Fruit fly (Drosophila melanogaster) whole organism, embryonic: ENCODE data around the gene mu2.

Source experiments
- Antp ChIP-seq: fragments of 200-800 bp; sonication (Bioruptor generic); optimal IDR thresholded peaks from 3 replicates; lab custom pipeline; 2016; ENCODE audit warnings: missing biosample characterization, missing genetic modification characterization
- Bdp1 ChIP-seq: fragments of 200-800 bp; sonication (Bioruptor generic); optimal IDR thresholded peaks from 3 replicates; lab custom pipeline; 2016; ENCODE audit warnings: missing biosample characterization, missing genetic modification characterization
- Bteb2 ChIP-seq: fragments of 200-800 bp; sonication (Bioruptor generic); optimal IDR thresholded peaks from 2 replicates; lab custom pipeline; 2016; ENCODE audit warnings: missing biosample characterization, missing genetic modification characterization
- CG10979 ChIP-seq: fragments of 200-800 bp; sonication (Bioruptor generic); optimal IDR thresholded peaks from 2 replicates; lab custom pipeline; 2018; ENCODE audit warnings: missing biosample characterization, mild to moderate bottlenecking, missing genetic modification characterization, moderate library complexity
- CG11093 ChIP-seq: fragments of 200-800 bp; sonication (Bioruptor generic); IDR thresholded peaks from 3 replicates; pipeline ENCODE4 v1.3.6; 2022; ENCODE audit warnings: missing biosample characterization, missing genetic modification characterization
- CG13296 ChIP-seq: fragments of 200-800 bp; sonication (Bioruptor generic); optimal IDR thresholded peaks from 3 replicates; lab custom pipeline; 2018; ENCODE audit warnings: missing biosample characterization, mild to moderate bottlenecking, missing genetic modification characterization
- CG15696 ChIP-seq: fragments of 200-800 bp; sonication (Bioruptor generic); optimal IDR thresholded peaks from 2 replicates; lab custom pipeline; 2019; ENCODE audit warnings: missing biosample characterization, mild to moderate bottlenecking, missing genetic modification characterization, moderate library complexity
- CG1647 ChIP-seq: fragments of 200-800 bp; sonication (Bioruptor generic); optimal IDR thresholded peaks from 3 replicates; lab custom pipeline; 2016; ENCODE audit warnings: missing biosample characterization, missing genetic modification characterization
- CG2875 ChIP-seq: fragments of 200-800 bp; sonication (Bioruptor generic); optimal IDR thresholded peaks from 2 replicates; lab custom pipeline; 2017; ENCODE audit warnings: missing biosample characterization, mild to moderate bottlenecking, missing genetic modification characterization, missing genetic modification reagents
- CG3281 ChIP-seq: fragments of 200-800 bp; sonication (Bioruptor generic); optimal IDR thresholded peaks from 3 replicates; lab custom pipeline; 2017; ENCODE audit warnings: missing biosample characterization, mild to moderate bottlenecking, missing genetic modification characterization
- CG4282 ChIP-seq: fragments of 200-800 bp; sonication (Bioruptor generic); optimal IDR thresholded peaks from 2 replicates; lab custom pipeline; 2016; ENCODE audit warnings: missing biosample characterization, missing genetic modification characterization
- CG4328 ChIP-seq: fragments of 200-800 bp; sonication (Bioruptor generic); optimal IDR thresholded peaks from 3 replicates; lab custom pipeline; 2017; ENCODE audit warnings: missing biosample characterization, missing genetic modification reagents, missing genetic modification characterization
- CG43689 ChIP-seq: fragments of 200-800 bp; sonication (Bioruptor generic); IDR thresholded peaks from 2 replicates; pipeline ENCODE4 v1.3.6; 2022; ENCODE audit warnings: missing biosample characterization, missing genetic modification characterization
- CG4424 ChIP-seq: fragments of 200-800 bp; sonication (Bioruptor generic); optimal IDR thresholded peaks from 3 replicates; lab custom pipeline; 2016; ENCODE audit warnings: missing biosample characterization, missing genetic modification characterization
- CG6683 ChIP-seq: fragments of 200-800 bp; sonication (Bioruptor generic); optimal IDR thresholded peaks from 2 replicates; lab custom pipeline; 2017; ENCODE audit warnings: missing biosample characterization, mild to moderate bottlenecking, missing genetic modification characterization, missing genetic modification reagents
- CG6765 ChIP-seq: fragments of 200-800 bp; sonication (Bioruptor generic); optimal IDR thresholded peaks from 3 replicates; lab custom pipeline; 2017; ENCODE audit warnings: missing biosample characterization, mild to moderate bottlenecking, missing genetic modification characterization
- CG7357 ChIP-seq: fragments of 200-800 bp; sonication (Bioruptor generic); IDR thresholded peaks from 3 replicates; pipeline ENCODE4 v1.3.6; 2022; ENCODE audit warnings: missing biosample characterization, missing genetic modification characterization
- CG7987 ChIP-seq: fragments of 200-800 bp; sonication (Bioruptor generic); optimal IDR thresholded peaks from 2 replicates; lab custom pipeline; 2018; ENCODE audit warnings: missing biosample characterization, mild to moderate bottlenecking, missing genetic modification characterization, moderate library complexity
- CG8281 ChIP-seq: fragments of 200-800 bp; sonication (Bioruptor generic); optimal IDR thresholded peaks from 2 replicates; lab custom pipeline; 2018; ENCODE audit warnings: missing biosample characterization, mild to moderate bottlenecking, missing genetic modification characterization, moderate library complexity
- CG8290 ChIP-seq, 3 experiments: fragments of 200-800 bp; sonication (Bioruptor generic); optimal IDR thresholded peaks; 2 replicates each; lab custom pipeline; 2016 to 2019; ENCODE audit warnings: missing biosample characterization in 3 of 3, missing genetic modification characterization in 3 of 3, mild to moderate bottlenecking in 2 of 3, moderate library complexity in 1 of 3
- CG9437 ChIP-seq: fragments of 200-800 bp; sonication (Bioruptor generic); optimal IDR thresholded peaks from 2 replicates; lab custom pipeline; 2018; ENCODE audit warnings: missing biosample characterization, mild to moderate bottlenecking, missing genetic modification characterization
- D19A ChIP-seq: fragments of 200-800 bp; optimal IDR thresholded peaks from 3 replicates; lab custom pipeline; 2019; ENCODE audit warnings: missing biosample characterization, mild to moderate bottlenecking, missing genetic modification characterization, moderate library complexity
- Ets65A ChIP-seq: fragments of 200-800 bp; sonication (Bioruptor generic); peaks from one replicate; lab custom pipeline; 2016; ENCODE audit warnings: missing biosample characterization, missing genetic modification characterization
- Jarid2 ChIP-seq: fragments of 200-800 bp; sonication (Bioruptor generic); optimal IDR thresholded peaks from 3 replicates; lab custom pipeline; 2017; ENCODE audit warnings: mild to moderate bottlenecking, missing biosample characterization, missing genetic modification reagents, missing genetic modification characterization
- Lpt ChIP-seq: fragments of >200 bp; optimal IDR thresholded peaks from 2 replicates; lab custom pipeline; 2018; ENCODE audit warnings: missing biosample characterization, missing genetic modification characterization
- MTF-1 ChIP-seq: fragments of 200-800 bp; sonication (Bioruptor generic); optimal IDR thresholded peaks from 2 replicates; lab custom pipeline; 2018; ENCODE audit warnings: missing biosample characterization, mild to moderate bottlenecking, missing genetic modification characterization, borderline replicate concordance
- Med ChIP-seq: fragments of 200-800 bp; sonication (Bioruptor generic); peaks from one replicate; lab custom pipeline; 2016; ENCODE audit warnings: missing biosample characterization, missing genetic modification characterization, mild to moderate bottlenecking, inconsistent platforms, moderate library complexity
- Mrtf ChIP-seq: fragments of 200-800 bp; sonication (Bioruptor generic); IDR thresholded peaks from 3 replicates; pipeline ENCODE4 v1.3.6; 2022; ENCODE audit warnings: missing biosample characterization, missing genetic modification characterization
- Nf-YC ChIP-seq: fragments of 200-800 bp; optimal IDR thresholded peaks from 3 replicates; lab custom pipeline; 2019; ENCODE audit warnings: missing biosample characterization, mild to moderate bottlenecking, missing genetic modification characterization, moderate library complexity
- Rfx ChIP-seq: fragments of 200-800 bp; sonication (Bioruptor generic); IDR thresholded peaks from 2 replicates; pipeline ENCODE4 v1.3.6; 2022; ENCODE audit warnings: missing biosample characterization, missing genetic modification characterization
- Taf1 ChIP-seq: fragments of 200-800 bp; sonication (Bioruptor generic); IDR thresholded peaks from 2 replicates; pipeline ENCODE4 v1.3.6; 2022; ENCODE audit warnings: missing biosample characterization, missing genetic modification characterization
- abd-A ChIP-seq: fragments of 200-800 bp; sonication (Bioruptor generic); optimal IDR thresholded peaks from 3 replicates; lab custom pipeline; 2019; ENCODE audit warnings: missing biosample characterization, mild to moderate bottlenecking, missing genetic modification characterization, moderate library complexity
- caup ChIP-seq: fragments of 200-800 bp; sonication (Bioruptor generic); optimal IDR thresholded peaks from 3 replicates; lab custom pipeline; 2017; ENCODE audit warnings: missing biosample characterization, mild to moderate bottlenecking, missing genetic modification characterization, moderate library complexity; ENCODE audit not compliant: severe bottlenecking
- ci ChIP-seq: fragments of 200-800 bp; sonication (Bioruptor generic); IDR thresholded peaks from 3 replicates; pipeline ENCODE4 v1.3.6; 2022; ENCODE audit warnings: missing biosample characterization, missing genetic modification characterization
- crol ChIP-seq: fragments of 200-800 bp; sonication (Bioruptor generic); IDR thresholded peaks from 2 replicates; pipeline ENCODE4 v1.3.6; 2022; ENCODE audit warnings: missing biosample characterization, missing genetic modification characterization
- cwo ChIP-seq: fragments of 200-800 bp; sonication (Bioruptor generic); optimal IDR thresholded peaks from 3 replicates; lab custom pipeline; 2017; ENCODE audit warnings: missing biosample characterization, missing genetic modification characterization, mild to moderate bottlenecking, moderate library complexity, missing genetic modification reagents
- da ChIP-seq: fragments of 200-800 bp; sonication (Bioruptor generic); optimal IDR thresholded peaks from 2 replicates; lab custom pipeline; 2016; ENCODE audit warnings: missing biosample characterization, missing genetic modification characterization
- dan ChIP-seq: fragments of 200-800 bp; sonication (Bioruptor generic); IDR thresholded peaks from 2 replicates; pipeline ENCODE4 v1.3.6; 2022; ENCODE audit warnings: missing biosample characterization, missing genetic modification characterization
- disco-r ChIP-seq: fragments of 200-800 bp; sonication (Bioruptor generic); optimal IDR thresholded peaks from 2 replicates; lab custom pipeline; 2016; ENCODE audit warnings: missing biosample characterization, missing genetic modification characterization
- exex ChIP-seq: fragments of 200-800 bp; sonication (Bioruptor generic); optimal IDR thresholded peaks from 4 replicates; lab custom pipeline; 2018; ENCODE audit warnings: missing biosample characterization, mild to moderate bottlenecking, missing genetic modification characterization, moderate library complexity
- fd96Cb ChIP-seq: fragments of 200-800 bp; sonication (Bioruptor generic); optimal IDR thresholded peaks from 2 replicates; lab custom pipeline; 2018; ENCODE audit warnings: missing biosample characterization, mild to moderate bottlenecking, missing genetic modification characterization, moderate library complexity
- gcm ChIP-seq: fragments of 200-800 bp; sonication (Bioruptor generic); optimal IDR thresholded peaks from 2 replicates; lab custom pipeline; 2019; ENCODE audit warnings: missing biosample characterization, mild to moderate bottlenecking, missing genetic modification characterization, moderate library complexity
- grn ChIP-seq: fragments of 200-800 bp; sonication (Bioruptor generic); optimal IDR thresholded peaks from 3 replicates; lab custom pipeline; 2017; ENCODE audit warnings: missing biosample characterization, missing genetic modification characterization
- lola ChIP-seq, 3 experiments: fragments of >200 bp in 2 of 3; fragments of 200-800 bp in 1 of 3; sonication (Bioruptor generic) in 1 of 3; optimal IDR thresholded peaks; 2 replicates each; lab custom pipeline; 2017 to 2019; ENCODE audit warnings: missing biosample characterization in 3 of 3, missing genetic modification characterization in 3 of 3, mild to moderate bottlenecking in 1 of 3, moderate library complexity in 1 of 3
- pros ChIP-seq: fragments of 200-800 bp; sonication (Bioruptor generic); optimal IDR thresholded peaks from 3 replicates; lab custom pipeline; 2019; ENCODE audit warnings: missing biosample characterization, mild to moderate bottlenecking, missing genetic modification characterization, moderate library complexity
- scrt ChIP-seq: fragments of 200-800 bp; sonication (Bioruptor generic); optimal IDR thresholded peaks from 2 replicates; lab custom pipeline; 2018; ENCODE audit warnings: missing biosample characterization, mild to moderate bottlenecking, missing genetic modification characterization, moderate library complexity
- sens-2 ChIP-seq: fragments of 200-800 bp; sonication (Bioruptor generic); IDR thresholded peaks from 2 replicates; pipeline ENCODE4 v1.3.6; 2022; ENCODE audit warnings: missing biosample characterization, missing genetic modification characterization
- sim ChIP-seq: fragments of 200-800 bp; sonication (Bioruptor generic); IDR thresholded peaks from 2 replicates; pipeline ENCODE4 v1.3.6; 2022; ENCODE audit warnings: missing biosample characterization, missing genetic modification characterization
- tgo ChIP-seq: fragments of 200-800 bp; sonication (Bioruptor generic); IDR thresholded peaks from 3 replicates; pipeline ENCODE4 v1.3.6; 2022; ENCODE audit warnings: missing biosample characterization, missing genetic modification characterization
- zf30C ChIP-seq: fragments of 200-800 bp; sonication (Bioruptor generic); optimal IDR thresholded peaks from 3 replicates; lab custom pipeline; 2018; ENCODE audit warnings: missing biosample characterization, mild to moderate bottlenecking, missing genetic modification characterization

Gene mu2

dm6 chr3L:1940843-1941418 lies 6.3 kb downstream of the mu2 start, which contains the start of gene Mfap1 (continued):
- TF ChIP-seq Bdp1 (GFP tag; lab: Kevin White, UChicago) (no peak), sens-2 (no peak), dan (GFP tag; lab: Robert Waterston, UW) (no peak), sim (GFP tag; lab: Robert Waterston, UW) (no peak), Mrtf (GFP tag; lab: Robert Waterston, UW) (no peak), scrt (GFP tag; lab: Kevin White, UChicago) (no peak), CG10979 (tag; lab: Kevin White, UChicago) (no peak), Med (GFP tag; lab: Kevin White, UChicago) (peak; percentile 68), abd-A (tag; lab: Kevin White, UChicago) (no peak), Nf-YC (tag; lab: Kevin White, UChicago) (no peak), CG15696 (tag; lab: Kevin White, UChicago) (no peak), Lpt (GFP tag; lab: Kevin White, UChicago) (no peak), fd96Cb (tag; lab: Kevin White, UChicago) (no peak), pros (GFP tag; lab: Kevin White, UChicago) (no peak), CG2875 (no peak), Bteb2 (GFP tag; lab: Kevin White, UChicago) (no peak), crol (GFP tag; lab: Robert Waterston, UW) (no peak), grn (GFP tag; lab: Kevin White, UChicago) (no peak), CG13296 (GFP tag; lab: Kevin White, UChicago) (no peak), MTF-1 (no peak), Ets65A (GFP tag; lab: Kevin White, UChicago) (peak; percentile 41), zf30C (GFP tag; lab: Kevin White, UChicago) (no peak), caup (no peak), CG8290 (GFP tag; optimal IDR thresholded peaks at IDR 0.05; lab: Kevin White, UChicago) (no peak), CG8290 (tag; optimal IDR thresholded peaks at IDR 0.05; lab: Kevin White, UChicago) (no peak), Rfx (GFP tag; lab: Robert Waterston, UW) (peak; percentile 59), ci (no peak; the same call in 2 of the 3 replicates), Taf1 (GFP tag; lab: Robert Waterston, UW) (no peak), D19A (tag; lab: Kevin White, UChicago) (no peak), gcm (GFP tag; lab: Kevin White, UChicago) (no peak), CG7357 (no peak), CG9437 (GFP tag; lab: Kevin White, UChicago) (no peak), cwo (GFP tag; lab: Kevin White, UChicago) (no peak), tgo (no peak), CG4282 (GFP tag; lab: Kevin White, UChicago) (no peak), Antp (GFP tag; lab: Kevin White, UChicago) (no peak), da (GFP tag; lab: Kevin White, UChicago) (no peak), CG1647 (GFP tag; lab: Kevin White, UChicago) (no peak), CG7987 (GFP tag; lab: Kevin White, UChicago) (no peak), CG3281 (GFP tag; lab: Kevin White, UChicago) (no peak), CG43689 (GFP tag; lab: Robert Waterston, UW) (no peak), disco-r (GFP tag; lab: Kevin White, UChicago) (no peak), lola (GFP tag; optimal IDR thresholded peaks at IDR 0.05; lab: Kevin White, UChicago) (no peak), CG6683 (GFP tag; lab: Kevin White, UChicago) (no peak), CG4328 (GFP tag; lab: Kevin White, UChicago) (no peak), CG8281 (tag; lab: Kevin White, UChicago) (no peak), Jarid2 (no peak), exex (tag; lab: Kevin White, UChicago) (no peak), CG6765 (no peak), CG4424 (GFP tag; lab: Kevin White, UChicago) (no peak), CG11093 (no peak)
